Worm (Caenorhabditis elegans) whole organism, young adult: ENCODE results near the gene pdcd-2.
"Not testable (repeated sequence)": the region's sequence is repeated elsewhere in the genome, so short reads cannot be mapped to it uniquely, and the experiment has no call there.

ENCODE experiments used
- B0261.1 ChIP-seq: sonication (generic microtip); optimal IDR thresholded peaks from 2 replicates; lab custom pipeline; 2016; ENCODE audit warnings: mild to moderate bottlenecking, missing genetic modification characterization, moderate library complexity, missing compliant biosample characterization
- C06A6.2 ChIP-seq: fragments of 200-800 bp; sonication (Bioruptor generic); conservative IDR thresholded peaks from 2 replicates; pipeline ENCODE4 v1.3.6; 2022; ENCODE audit warnings: missing genetic modification characterization, missing compliant biosample characterization
- D2030.7 ChIP-seq: fragments of 200-800 bp; sonication (Bioruptor generic); IDR thresholded peaks from 2 replicates; pipeline ENCODE4 v1.3.6; 2022; ENCODE audit warnings: missing genetic modification reagents, missing genetic modification characterization, missing compliant biosample characterization
- F22D6.2 ChIP-seq: sonication (generic microtip); optimal IDR thresholded peaks from 2 replicates; lab custom pipeline; 2016; ENCODE audit warnings: mild to moderate bottlenecking, missing genetic modification characterization, missing compliant biosample characterization
- F23B12.7 ChIP-seq: sonication (generic microtip); optimal IDR thresholded peaks from 2 replicates; lab custom pipeline; 2017; ENCODE audit warnings: missing genetic modification characterization, mild to moderate bottlenecking, missing compliant biosample characterization, antibody characterized with exemption, moderate library complexity; ENCODE audit not compliant: insufficient read depth
- F33H1.4 ChIP-seq: fragments of 200-800 bp; sonication (Bioruptor generic); IDR thresholded peaks from 2 replicates; pipeline ENCODE4 v1.3.6; 2022; ENCODE audit warnings: missing genetic modification reagents, missing genetic modification characterization, missing compliant biosample characterization
- F37B4.10 ChIP-seq: fragments of 200-800 bp; sonication (Bioruptor generic); IDR thresholded peaks from 2 replicates; pipeline ENCODE4 v1.3.6; 2022; ENCODE audit warnings: missing genetic modification characterization, missing compliant biosample characterization
- Y95B8A.8 ChIP-seq: fragments of 200-800 bp; sonication (Bioruptor generic); IDR thresholded peaks from 2 replicates; pipeline ENCODE4 v1.3.6; 2022; ENCODE audit warnings: missing genetic modification reagents, missing genetic modification characterization, missing compliant biosample characterization
- ZK185.1 ChIP-seq: sonication (generic microtip); optimal IDR thresholded peaks from 2 replicates; lab custom pipeline; 2016; ENCODE audit warnings: mild to moderate bottlenecking, missing genetic modification characterization, missing compliant biosample characterization; ENCODE audit not compliant: poor library complexity, severe bottlenecking
- attf-5 ChIP-seq: fragments of 200-800 bp; sonication (Bioruptor generic); optimal IDR thresholded peaks from 2 replicates; lab custom pipeline; 2018; ENCODE audit warnings: mild to moderate bottlenecking, missing genetic modification characterization, missing compliant biosample characterization
- attf-6 ChIP-seq: fragments of 200-800 bp; sonication (Bioruptor generic); IDR thresholded peaks from 2 replicates; pipeline ENCODE4 v1.3.6; 2022; ENCODE audit warnings: missing genetic modification reagents, missing genetic modification characterization, missing compliant biosample characterization
- cebp-2 ChIP-seq: fragments of 200-800 bp; sonication (Bioruptor generic); IDR thresholded peaks from 2 replicates; pipeline ENCODE4 v1.3.6; 2022; ENCODE audit warnings: missing genetic modification characterization, missing compliant biosample characterization
- ceh-40 ChIP-seq: fragments of 200-800 bp; sonication (Bioruptor generic); IDR thresholded peaks from 2 replicates; pipeline ENCODE4 v1.3.6; 2022; ENCODE audit warnings: missing genetic modification characterization, missing compliant biosample characterization
- ceh-91 ChIP-seq: fragments of 200-800 bp; sonication (Bioruptor generic); IDR thresholded peaks from 2 replicates; pipeline ENCODE4 v1.3.6; 2022; ENCODE audit warnings: missing genetic modification reagents, missing genetic modification characterization, missing compliant biosample characterization
- chd-7 ChIP-seq: sonication (generic microtip); optimal IDR thresholded peaks from 2 replicates; lab custom pipeline; 2016; ENCODE audit warnings: mild to moderate bottlenecking, missing genetic modification characterization, moderate library complexity, missing compliant biosample characterization
- die-1 ChIP-seq: sonication (generic microtip); optimal IDR thresholded peaks from 2 replicates; lab custom pipeline; 2016; ENCODE audit warnings: missing genotype, mild to moderate bottlenecking, missing genetic modification characterization, missing compliant biosample characterization
- dox-1 ChIP-seq: fragments of 200-800 bp; sonication (Bioruptor generic); IDR thresholded peaks from 2 replicates; pipeline ENCODE4 v1.3.6; 2022; ENCODE audit warnings: missing genetic modification reagents, missing genetic modification characterization, missing compliant biosample characterization
- egl-44 ChIP-seq: fragments of 200-800 bp; sonication (Bioruptor generic); IDR thresholded peaks from 2 replicates; pipeline ENCODE4 v1.3.6; 2022; ENCODE audit warnings: missing genetic modification reagents, missing genetic modification characterization, missing compliant biosample characterization
- egrh-3 ChIP-seq: fragments of 200-800 bp; sonication (Bioruptor generic); IDR thresholded peaks from 2 replicates; pipeline ENCODE4 v1.3.6; 2022; ENCODE audit warnings: missing genetic modification reagents, missing genetic modification characterization, missing compliant biosample characterization
- ekl-4 ChIP-seq: fragments of 200-800 bp; sonication (Bioruptor generic); IDR thresholded peaks from 2 replicates; pipeline ENCODE4 v1.3.6; 2022; ENCODE audit warnings: missing genetic modification reagents, missing genetic modification characterization, missing compliant biosample characterization
- fkh-3 ChIP-seq: sonication (generic microtip); optimal IDR thresholded peaks from 2 replicates; lab custom pipeline; 2016; ENCODE audit warnings: mild to moderate bottlenecking, missing genetic modification characterization, missing compliant biosample characterization
- him-1 ChIP-seq: sonication (generic microtip); optimal IDR thresholded peaks from 2 replicates; lab custom pipeline; 2016; ENCODE audit warnings: missing genotype, missing genetic modification reagents, missing genetic modification characterization, missing compliant biosample characterization
- let-526 ChIP-seq: fragments of 200-800 bp; sonication (Bioruptor generic); IDR thresholded peaks from 2 replicates; pipeline ENCODE4 v1.3.6; 2022; ENCODE audit warnings: missing genetic modification reagents, missing genetic modification characterization, missing compliant biosample characterization
- let-607 ChIP-seq, 2 experiments: fragments of 200-800 bp in 1 of 2; sonication (Bioruptor generic) in 1 of 2; sonication (generic microtip) in 1 of 2; optimal IDR thresholded peaks; 2 replicates each; lab custom pipeline; 2016 to 2018; ENCODE audit warnings: mild to moderate bottlenecking in 2 of 2, missing compliant biosample characterization in 2 of 2, missing genetic modification characterization in 2 of 2, moderate library complexity in 2 of 2, missing genotype in 1 of 2
- lin-26 ChIP-seq: fragments of 200-800 bp; sonication (Bioruptor generic); IDR thresholded peaks from 2 replicates; pipeline ENCODE4 v1.3.6; 2022; ENCODE audit warnings: missing genetic modification reagents, missing genetic modification characterization, missing compliant biosample characterization
- lin-40 ChIP-seq: sonication (generic microtip); optimal IDR thresholded peaks from 2 replicates; lab custom pipeline; 2016; ENCODE audit warnings: missing genetic modification characterization, mild to moderate bottlenecking, missing compliant biosample characterization, missing genotype, missing genetic modification reagents
- lsl-1 ChIP-seq: fragments of 200-800 bp; sonication (Bioruptor generic); optimal IDR thresholded peaks from 2 replicates; lab custom pipeline; 2018; ENCODE audit warnings: mild to moderate bottlenecking, missing genetic modification characterization, moderate library complexity, missing compliant biosample characterization
- madf-3 ChIP-seq: fragments of 200-800 bp; sonication (Bioruptor generic); IDR thresholded peaks from 2 replicates; pipeline ENCODE4 v1.3.6; 2022; ENCODE audit warnings: missing genetic modification reagents, missing genetic modification characterization, missing compliant biosample characterization
- madf-6 ChIP-seq: fragments of 200-800 bp; sonication (Bioruptor generic); IDR thresholded peaks from 2 replicates; pipeline ENCODE4 v1.3.6; 2022; ENCODE audit warnings: missing genetic modification reagents, missing genetic modification characterization, missing compliant biosample characterization
- madf-8 ChIP-seq: fragments of 200-800 bp; sonication (Bioruptor generic); conservative IDR thresholded peaks from 2 replicates; pipeline ENCODE4 v1.3.6; 2022; ENCODE audit warnings: missing genetic modification reagents, missing genetic modification characterization, missing compliant biosample characterization
- mcd-1 ChIP-seq: fragments of 200-800 bp; sonication (Bioruptor generic); IDR thresholded peaks from 2 replicates; pipeline ENCODE4 v1.3.6; 2022; ENCODE audit warnings: missing genetic modification reagents, missing genetic modification characterization, missing compliant biosample characterization
- mel-28 ChIP-seq: sonication (generic microtip); optimal IDR thresholded peaks from 2 replicates; lab custom pipeline; 2016; ENCODE audit warnings: borderline replicate concordance, mild to moderate bottlenecking, missing genetic modification characterization, missing compliant biosample characterization
- nfyb-1 ChIP-seq: fragments of 200-800 bp; sonication (Bioruptor generic); IDR thresholded peaks from 2 replicates; pipeline ENCODE4 v1.3.6; 2022; ENCODE audit warnings: missing genetic modification reagents, missing genetic modification characterization, missing compliant biosample characterization
- nhr-80 ChIP-seq: sonication (generic microtip); optimal IDR thresholded peaks from 2 replicates; lab custom pipeline; 2016; ENCODE audit warnings: missing genetic modification characterization, missing compliant biosample characterization
- nhr-90 ChIP-seq: sonication (generic microtip); optimal IDR thresholded peaks from 2 replicates; lab custom pipeline; 2016; ENCODE audit warnings: missing genotype, mild to moderate bottlenecking, missing genetic modification characterization, missing compliant biosample characterization
- rcor-1 ChIP-seq: fragments of 200-800 bp; sonication (Bioruptor generic); IDR thresholded peaks from 2 replicates; pipeline ENCODE4 v1.3.6; 2022; ENCODE audit warnings: missing genetic modification reagents, missing genetic modification characterization, missing compliant biosample characterization
- rec-8 ChIP-seq, 2 experiments: sonication (generic microtip); optimal IDR thresholded peaks; 2 replicates each; lab custom pipeline; 2016; ENCODE audit warnings: mild to moderate bottlenecking in 2 of 2, missing genetic modification characterization in 2 of 2, missing genetic modification reagents in 2 of 2, missing genotype in 2 of 2, missing biosample characterization in 1 of 2, missing compliant biosample characterization in 1 of 2, moderate library complexity in 1 of 2
- repo-1 ChIP-seq: sonication (generic microtip); optimal IDR thresholded peaks from 2 replicates; lab custom pipeline; 2017; ENCODE audit warnings: mild to moderate bottlenecking, missing genetic modification characterization, missing compliant biosample characterization
- rpc-1 ChIP-seq, 2 experiments: fragments of 150-350 bp in 1 of 2; sonication (generic microtip) in 1 of 2; optimal IDR thresholded peaks; 2 replicates each; lab custom pipeline; 2014 to 2018; ENCODE audit warnings: missing biosample characterization in 1 of 2, missing genetic modification characterization in 1 of 2, missing genetic modification reagents in 1 of 2, missing genotype in 1 of 2
- snpc-4 ChIP-seq, 5 experiments: fragments of 150-350 bp in 1 of 5; sonication (generic microtip) in 4 of 5; optimal IDR thresholded peaks; 2 replicates each; lab custom pipeline; 2014 to 2018; ENCODE audit warnings: missing genetic modification characterization in 5 of 5, missing biosample characterization in 3 of 5, antibody characterized with exemption in 2 of 5, mild to moderate bottlenecking in 2 of 5, missing compliant biosample characterization in 2 of 5, missing genotype in 2 of 5, moderate library complexity in 2 of 5, missing genetic modification reagents in 1 of 5
- somi-1 ChIP-seq: fragments of 200-800 bp; sonication (Bioruptor generic); optimal IDR thresholded peaks from 2 replicates; lab custom pipeline; 2018; ENCODE audit warnings: mild to moderate bottlenecking, missing genetic modification characterization, missing compliant biosample characterization
- tbp1 ChIP-seq: fragments of 200-800 bp; sonication (Bioruptor generic); optimal IDR thresholded peaks from 2 replicates; lab custom pipeline; 2018; ENCODE audit warnings: mild to moderate bottlenecking, missing genetic modification characterization, missing compliant biosample characterization
- ztf-18 ChIP-seq: sonication (generic microtip); optimal IDR thresholded peaks from 2 replicates; lab custom pipeline; 2016; ENCODE audit warnings: missing genotype, mild to moderate bottlenecking, missing genetic modification characterization, missing compliant biosample characterization
- ztf-25 ChIP-seq: fragments of 200-800 bp; sonication (Bioruptor generic); IDR thresholded peaks from 2 replicates; pipeline ENCODE4 v1.3.6; 2022; ENCODE audit warnings: missing genetic modification reagents, missing genetic modification characterization, missing compliant biosample characterization
- ztf-28 ChIP-seq: fragments of 200-800 bp; sonication (Bioruptor generic); IDR thresholded peaks from 2 replicates; pipeline ENCODE4 v1.3.6; 2022; ENCODE audit warnings: missing genetic modification reagents, missing genetic modification characterization, missing compliant biosample characterization

Gene pdcd-2

ce11 chrIII:4369381-4369809 is 48.5 kb downstream of the pdcd-2 start:
- TF ChIP-seq madf-8 (GFP tag; lab: Robert Waterston, UW), result peak; percentile 29; the same call in 1 of the 2 replicates
- TF ChIP-seq snpc-4 (GFP tag; optimal IDR thresholded peaks at IDR 0.05; lab: Kevin White, UChicago), result not testable (repeated sequence)
- TF ChIP-seq snpc-4 (tag; optimal IDR thresholded peaks at IDR 0.05; lab: Kevin White, UChicago), result peak in 2 of 4 experiments; percentile 44 to 65
- TF ChIP-seq nfyb-1 (GFP tag; lab: Robert Waterston, UW), result peak; percentile 84
- peak; percentile 73 for TF ChIP-seq lin-40 (tag; lab: Kevin White, UChicago)
- peak; percentile 4; the same call in 1 of the 2 replicates for TF ChIP-seq let-526
- peak; percentile 71 for TF ChIP-seq B0261.1 (tag; lab: Kevin White, UChicago)
- TF ChIP-seq ztf-18 (tag; lab: Kevin White, UChicago), result peak; percentile 65
- peak; percentile 76 for TF ChIP-seq egl-44 (GFP tag; lab: Robert Waterston, UW)
- 0 out of 2 replicates have a peak, but pooled peaks have one; percentile 50 for TF ChIP-seq attf-6 (GFP tag; lab: Robert Waterston, UW)
- TF ChIP-seq egrh-3, result peak; percentile 78
- TF ChIP-seq ekl-4 (GFP tag; lab: Robert Waterston, UW), result peak; percentile 64; the same call in 1 of the 2 replicates
- peak; percentile 50; the same call in 1 of the 2 replicates for TF ChIP-seq C06A6.2
- peak; percentile 33 for TF ChIP-seq mel-28 (tag; lab: Kevin White, UChicago)
- peak; percentile 40 for TF ChIP-seq nhr-90 (tag; lab: Kevin White, UChicago)
- TF ChIP-seq cebp-2 (GFP tag; lab: Robert Waterston, UW), result 0 out of 2 replicates have a peak, but pooled peaks have one; percentile 7
- peak; percentile 79 for TF ChIP-seq tbp1 (GFP tag; lab: Kevin White, UChicago)
- peak; percentile 30 for TF ChIP-seq lsl-1 (GFP tag; lab: Kevin White, UChicago)
- TF ChIP-seq ceh-91 (GFP tag; lab: Robert Waterston, UW), result 0 out of 2 replicates have a peak, but pooled peaks have one; percentile 39
- peak; percentile 48; the same call in 1 of the 2 replicates for TF ChIP-seq ztf-25 (GFP tag; lab: Robert Waterston, UW)
- TF ChIP-seq ceh-40, result peak; percentile 51; the same call in 1 of the 2 replicates
- TF ChIP-seq F22D6.2, result peak; percentile 1
- TF ChIP-seq rpc-1 (optimal IDR thresholded peaks at IDR 0.05; lab: Kevin White, UChicago), result peak; percentile 69
- peak; percentile 66 for TF ChIP-seq rpc-1 (tag; optimal IDR thresholded peaks at IDR 0.05; lab: Kevin White, UChicago)
- TF ChIP-seq die-1, result peak; percentile 39
- peak; percentile 55 for TF ChIP-seq fkh-3 (tag; lab: Kevin White, UChicago)
- peak; percentile 85 for TF ChIP-seq rcor-1 (GFP tag; lab: Robert Waterston, UW)
- peak; percentile 72; the same call in 1 of the 2 replicates for TF ChIP-seq madf-6 (GFP tag; lab: Robert Waterston, UW)
- peak; percentile 86 for TF ChIP-seq lin-26 (GFP tag; lab: Robert Waterston, UW)
- peak; percentile 94 for TF ChIP-seq dox-1 (GFP tag; lab: Robert Waterston, UW)
- 0 out of 2 replicates have a peak, but pooled peaks have one; percentile 40 for TF ChIP-seq ztf-28 (GFP tag; lab: Robert Waterston, UW)
- peak; percentile 45; the same call in 1 of the 2 replicates for TF ChIP-seq F33H1.4 (GFP tag; lab: Robert Waterston, UW)
- peak in 1 of 2 experiments; percentile 45 for TF ChIP-seq let-607 (tag; optimal IDR thresholded peaks at IDR 0.05; lab: Kevin White, UChicago)
- TF ChIP-seq somi-1 (GFP tag; lab: Kevin White, UChicago), result peak; percentile 45
- TF ChIP-seq ZK185.1, result peak; percentile 77
- peak; percentile 35 for TF ChIP-seq chd-7
- TF ChIP-seq madf-3, result 0 out of 2 replicates have a peak, but pooled peaks have one; percentile 42
- peak; percentile 60 for TF ChIP-seq nhr-80
- TF ChIP-seq F37B4.10 (GFP tag; lab: Robert Waterston, UW), result 0 out of 2 replicates have a peak, but pooled peaks have one; percentile 22
- peak; percentile 80 for TF ChIP-seq mcd-1 (GFP tag; lab: Robert Waterston, UW)
- 0 out of 2 replicates have a peak, but pooled peaks have one; percentile 53 for TF ChIP-seq Y95B8A.8 (GFP tag; lab: Robert Waterston, UW)
- TF ChIP-seq F23B12.7 (tag; lab: Kevin White, UChicago), result peak; percentile 47
- TF ChIP-seq D2030.7, result peak; percentile 85
- peak; percentile 74 for TF ChIP-seq repo-1 (tag; lab: Kevin White, UChicago)
- peak; percentile 58 for TF ChIP-seq attf-5
- TF ChIP-seq rec-8 (tag; optimal IDR thresholded peaks at IDR 0.05; lab: Kevin White, UChicago), result peak in 1 of 2 experiments; percentile 32
- TF ChIP-seq him-1, result peak; percentile 6
